Fruit fly (Drosophila melanogaster) whole organism, prepupa: ENCODE results near the gene CG4452.

Experiments
- CG11294 ChIP-seq: fragments of 200-800 bp; sonication (Bioruptor generic); IDR thresholded peaks from 2 replicates; pipeline ENCODE4 v1.3.6; 2022; ENCODE audit warnings: missing biosample characterization, missing genetic modification characterization
- CG15336 ChIP-seq: fragments of 200-800 bp; sonication (Bioruptor generic); IDR thresholded peaks from 2 replicates; pipeline ENCODE4 v1.3.6; 2022; ENCODE audit warnings: missing biosample characterization, missing genetic modification characterization
- CG3032 ChIP-seq: fragments of 200-800 bp; optimal IDR thresholded peaks from 2 replicates; lab custom pipeline; 2019; ENCODE audit warnings: missing biosample characterization, mild to moderate bottlenecking, missing genetic modification characterization, moderate library complexity
- CG32006 ChIP-seq: fragments of 200-800 bp; sonication (Bioruptor generic); optimal IDR thresholded peaks from 3 replicates; lab custom pipeline; 2017; ENCODE audit warnings: missing biosample characterization, mild to moderate bottlenecking, missing genetic modification characterization
- CG6163 ChIP-seq: fragments of 200-800 bp; sonication (Bioruptor generic); IDR thresholded peaks from 3 replicates; pipeline ENCODE4 v1.3.6; 2022; ENCODE audit warnings: missing biosample characterization, missing genetic modification characterization
- CG6276 ChIP-seq: fragments of 200-800 bp; sonication (Bioruptor generic); optimal IDR thresholded peaks from 2 replicates; lab custom pipeline; 2017; ENCODE audit warnings: missing biosample characterization, mild to moderate bottlenecking, missing genetic modification characterization
- CG6792 ChIP-seq: fragments of 200-800 bp; sonication (Bioruptor generic); optimal IDR thresholded peaks from 3 replicates; lab custom pipeline; 2016; ENCODE audit warnings: missing biosample characterization, missing genetic modification characterization
- CG6808 ChIP-seq: fragments of 200-800 bp; sonication (Bioruptor generic); optimal IDR thresholded peaks from 3 replicates; lab custom pipeline; 2017; ENCODE audit warnings: missing biosample characterization, missing genetic modification characterization, mild to moderate bottlenecking, moderate library complexity, missing genetic modification reagents
- CG6854 ChIP-seq: fragments of 200-800 bp; sonication (Bioruptor generic); optimal IDR thresholded peaks from 2 replicates; lab custom pipeline; 2017; ENCODE audit warnings: missing biosample characterization, mild to moderate bottlenecking, missing genetic modification characterization
- CG8119 ChIP-seq: fragments of 200-800 bp; sonication (Bioruptor generic); IDR thresholded peaks from 3 replicates; pipeline ENCODE4 v1.3.6; 2022; ENCODE audit warnings: missing biosample characterization, missing genetic modification characterization
- CG8319 ChIP-seq: fragments of 200-800 bp; sonication (Bioruptor generic); optimal IDR thresholded peaks from 3 replicates; lab custom pipeline; 2016; ENCODE audit warnings: missing biosample characterization, missing genetic modification characterization
- CG8632 ChIP-seq: fragments of 200-800 bp; sonication (Bioruptor generic); optimal IDR thresholded peaks from 3 replicates; lab custom pipeline; 2016; ENCODE audit warnings: missing biosample characterization, missing genetic modification characterization
- CG9139 ChIP-seq: fragments of 200-800 bp; sonication (Bioruptor generic); optimal IDR thresholded peaks from 3 replicates; lab custom pipeline; 2017; ENCODE audit warnings: missing biosample characterization, mild to moderate bottlenecking, missing genetic modification characterization
- Eip75B ChIP-seq: fragments of 200-800 bp; sonication (Bioruptor generic); optimal IDR thresholded peaks from 3 replicates; lab custom pipeline; 2016; ENCODE audit warnings: missing biosample characterization, missing genetic modification characterization
- Eip78C ChIP-seq: fragments of 200-800 bp; sonication (Bioruptor generic); peaks from one replicate; lab custom pipeline; 2016; ENCODE audit warnings: missing biosample characterization, missing genetic modification characterization
- Eip93F ChIP-seq: fragments of 200-800 bp; sonication (Bioruptor generic); optimal IDR thresholded peaks from 2 replicates; lab custom pipeline; 2016; ENCODE audit warnings: missing biosample characterization, mild to moderate bottlenecking, missing genetic modification characterization
- Gug ChIP-seq: fragments of 200-800 bp; sonication (Bioruptor generic); IDR thresholded peaks from 2 replicates; pipeline ENCODE4 v1.3.6; 2022; ENCODE audit warnings: missing biosample characterization, missing genetic modification characterization
- Hr38 ChIP-seq: sonication (Bioruptor generic); optimal IDR thresholded peaks from 2 replicates; lab custom pipeline; 2016; ENCODE audit warnings: missing biosample characterization, missing genetic modification characterization
- Hr39 ChIP-seq: fragments of 200-800 bp; sonication (Bioruptor generic); optimal IDR thresholded peaks from 2 replicates; lab custom pipeline; 2016; ENCODE audit warnings: missing biosample characterization, missing genetic modification characterization
- Hr4 ChIP-seq: fragments of 200-800 bp; sonication (Bioruptor generic); optimal IDR thresholded peaks from 3 replicates; lab custom pipeline; 2016; ENCODE audit warnings: missing biosample characterization, missing genetic modification characterization
- Lpt ChIP-seq: fragments of 200-800 bp; sonication (Bioruptor generic); optimal IDR thresholded peaks from 3 replicates; lab custom pipeline; 2016; ENCODE audit warnings: missing biosample characterization, missing genetic modification characterization
- Met ChIP-seq: fragments of 200-800 bp; sonication (Bioruptor generic); optimal IDR thresholded peaks from 3 replicates; lab custom pipeline; 2016; ENCODE audit warnings: missing biosample characterization, missing genetic modification characterization
- Smox ChIP-seq: fragments of 200-800 bp; sonication (Bioruptor generic); optimal IDR thresholded peaks from 3 replicates; lab custom pipeline; 2016; ENCODE audit warnings: missing biosample characterization, missing genetic modification characterization
- Sox14 ChIP-seq: fragments of 200-800 bp; sonication (Bioruptor generic); optimal IDR thresholded peaks from 3 replicates; lab custom pipeline; 2016; ENCODE audit warnings: missing biosample characterization, missing genetic modification characterization
- Sox15 ChIP-seq: fragments of 200-800 bp; sonication (Bioruptor generic); optimal IDR thresholded peaks from 3 replicates; lab custom pipeline; 2016; ENCODE audit warnings: missing biosample characterization, missing genetic modification characterization
- achi ChIP-seq: fragments of 200-800 bp; sonication (Bioruptor generic); optimal IDR thresholded peaks from 3 replicates; lab custom pipeline; 2016; ENCODE audit warnings: missing biosample characterization, missing genetic modification characterization
- acj6 ChIP-seq: fragments of 200-800 bp; sonication (Bioruptor generic); optimal IDR thresholded peaks from 3 replicates; lab custom pipeline; 2016; ENCODE audit warnings: missing biosample characterization, missing genetic modification characterization
- cyc ChIP-seq: fragments of 200-800 bp; sonication (Bioruptor generic); optimal IDR thresholded peaks from 3 replicates; lab custom pipeline; 2016; ENCODE audit warnings: missing biosample characterization, missing genetic modification characterization
- dac ChIP-seq: fragments of 200-800 bp; sonication (Bioruptor generic); optimal IDR thresholded peaks from 2 replicates; lab custom pipeline; 2017; ENCODE audit warnings: missing biosample characterization, mild to moderate bottlenecking, missing genetic modification characterization
- dsx ChIP-seq: fragments of 200-800 bp; optimal IDR thresholded peaks from 3 replicates; lab custom pipeline; 2019; ENCODE audit warnings: missing biosample characterization, mild to moderate bottlenecking, missing genetic modification characterization, moderate library complexity; ENCODE audit not compliant: poor library complexity, severe bottlenecking
- eg ChIP-seq: fragments of 200-800 bp; sonication (Bioruptor generic); IDR thresholded peaks from 3 replicates; pipeline ENCODE4 v1.3.6; 2022; ENCODE audit warnings: missing biosample characterization, missing genetic modification characterization
- esn ChIP-seq: fragments of 200-800 bp; sonication (Bioruptor generic); optimal IDR thresholded peaks from 2 replicates; lab custom pipeline; 2016; ENCODE audit warnings: missing biosample characterization, mild to moderate bottlenecking, missing genetic modification characterization, moderate library complexity
- fd59A ChIP-seq: fragments of 200-800 bp; sonication (Bioruptor generic); optimal IDR thresholded peaks from 2 replicates; lab custom pipeline; 2017; ENCODE audit warnings: missing biosample characterization, mild to moderate bottlenecking, missing genetic modification characterization, missing genetic modification reagents
- fd85E ChIP-seq: fragments of 200-800 bp; sonication (Bioruptor generic); optimal IDR thresholded peaks from 3 replicates; lab custom pipeline; 2016; ENCODE audit warnings: missing biosample characterization, missing genetic modification characterization
- fkh ChIP-seq: fragments of 200-800 bp; sonication (Bioruptor generic); optimal IDR thresholded peaks from 3 replicates; lab custom pipeline; 2017; ENCODE audit warnings: missing biosample characterization, mild to moderate bottlenecking, missing genetic modification characterization, moderate library complexity
- lz ChIP-seq: fragments of 200-800 bp; sonication (Bioruptor generic); optimal IDR thresholded peaks from 3 replicates; lab custom pipeline; 2016; ENCODE audit warnings: missing biosample characterization, missing genetic modification characterization
- net ChIP-seq: fragments of 200-800 bp; sonication (Bioruptor generic); optimal IDR thresholded peaks from 3 replicates; lab custom pipeline; 2016; ENCODE audit warnings: missing biosample characterization, missing genetic modification characterization
- pdm3 ChIP-seq: fragments of 200-800 bp; sonication (Bioruptor generic); optimal IDR thresholded peaks from 3 replicates; lab custom pipeline; 2016; ENCODE audit warnings: missing biosample characterization, missing genetic modification characterization
- salr ChIP-seq, 2 experiments: fragments of 200-800 bp; sonication (Bioruptor generic); optimal IDR thresholded peaks; 3 replicates each; lab custom pipeline; 2016 to 2018; ENCODE audit warnings: missing biosample characterization in 2 of 2, missing genetic modification characterization in 2 of 2, mild to moderate bottlenecking in 1 of 2
- ss ChIP-seq, 2 experiments: fragments of 200-800 bp; sonication (Bioruptor generic); optimal IDR thresholded peaks; 2 replicates in 1 of 2; 3 replicates in 1 of 2; lab custom pipeline; 2017 to 2018; ENCODE audit warnings: mild to moderate bottlenecking in 2 of 2, missing biosample characterization in 2 of 2, missing genetic modification characterization in 2 of 2, moderate library complexity in 1 of 2
- svp ChIP-seq: fragments of 200-800 bp; sonication (Bioruptor generic); peaks from one replicate; lab custom pipeline; 2016; ENCODE audit warnings: missing biosample characterization, missing genetic modification characterization
- topi ChIP-seq: fragments of 200-800 bp; sonication (Bioruptor generic); optimal IDR thresholded peaks from 3 replicates; lab custom pipeline; 2016; ENCODE audit warnings: missing biosample characterization, missing genetic modification characterization
- vri ChIP-seq: fragments of 200-800 bp; sonication (Bioruptor generic); optimal IDR thresholded peaks from 3 replicates; lab custom pipeline; 2016; ENCODE audit warnings: missing biosample characterization, mild to moderate bottlenecking, missing genetic modification characterization

The CG4452 gene

DNA sequence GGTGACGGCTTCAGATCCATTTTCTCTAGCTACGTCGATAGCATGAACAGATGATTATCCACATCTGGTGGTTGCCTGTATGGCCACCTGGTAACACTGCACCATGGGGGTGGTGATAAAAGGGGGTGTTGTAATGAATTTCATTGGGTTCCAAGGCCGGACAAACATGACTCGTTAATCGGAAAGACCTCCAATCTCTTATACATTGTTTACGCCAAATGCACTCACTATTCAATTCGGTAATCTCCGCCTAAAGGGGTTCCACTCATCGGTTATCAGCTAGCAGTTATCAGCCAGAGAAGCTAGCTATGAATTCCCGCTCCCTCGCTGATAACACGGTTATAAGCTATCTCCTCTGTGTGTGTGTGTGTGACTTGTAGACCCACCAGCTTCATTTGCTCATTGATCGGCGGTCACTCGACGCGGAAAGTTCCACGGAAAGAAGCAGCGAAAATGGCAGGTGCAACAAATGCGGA is 6.9 kb upstream of the CG4452 start, which contains the start of gene Pdxk (continued):
- TF ChIP-seq Sox15 (GFP tag; lab: Kevin White, UChicago) (no peak), Sox14 (GFP tag; lab: Kevin White, UChicago) (peak; percentile 12), Smox (GFP tag; lab: Kevin White, UChicago) (no peak), CG6163 (GFP tag; lab: Robert Waterston, UW) (no peak; the same call in 2 of the 3 replicates), CG32006 (GFP tag; lab: Kevin White, UChicago) (no peak), svp (GFP tag; lab: Kevin White, UChicago) (peak; percentile 89), eg (GFP tag; lab: Robert Waterston, UW) (no peak), CG8632 (no peak)

DNA sequence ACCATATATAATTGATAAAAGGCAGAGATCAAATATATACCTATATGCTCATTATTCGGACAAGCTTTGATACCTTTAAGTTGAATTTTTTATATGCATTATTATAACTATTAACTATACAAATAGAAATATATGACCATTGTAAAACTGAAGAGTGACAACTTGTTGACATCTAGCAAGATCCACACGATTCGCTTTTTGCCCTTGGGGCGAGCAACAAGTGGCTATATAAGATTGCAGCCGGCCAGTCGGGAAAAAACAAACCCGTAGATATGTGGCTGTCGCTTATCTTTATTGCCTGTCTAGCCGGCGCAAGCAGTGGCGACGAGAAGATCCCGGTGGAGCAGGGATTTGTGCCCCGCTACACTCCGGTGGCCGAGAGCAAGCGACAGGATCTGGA is 5.3 kb upstream of the CG4452 start, which contains the start of gene CG34456:
TSS of gene CG34456 (plus strand) at position 215 of the 400 bp plus-strand sequence.
- TF ChIP-seq CG6163 (GFP tag; lab: Robert Waterston, UW) (0 out of 3 replicates have a peak, but pooled peaks have one; percentile 39), vri (GFP tag; lab: Kevin White, UChicago) (no peak), Gug (no peak), CG6808 (GFP tag; lab: Kevin White, UChicago) (peak; percentile 19), svp (GFP tag; lab: Kevin White, UChicago) (peak; percentile 81), Hr4 (GFP tag; lab: Kevin White, UChicago) (no peak), Sox15 (GFP tag; lab: Kevin White, UChicago) (no peak), Hr38 (GFP tag; lab: Kevin White, UChicago) (no peak), Eip78C (GFP tag; lab: Kevin White, UChicago) (peak; percentile 59), ss (GFP tag; optimal IDR thresholded peaks at IDR 0.05; lab: Kevin White, UChicago) (no peak), lz (GFP tag; lab: Kevin White, UChicago) (no peak), fkh (GFP tag; lab: Kevin White, UChicago) (peak; percentile 25)

- TF ChIP-seq Eip93F (peak; percentile 15), CG6792 (GFP tag; lab: Kevin White, UChicago) (no peak), CG8319 (no peak), achi (GFP tag; lab: Kevin White, UChicago) (peak; percentile 58), Sox15 (GFP tag; lab: Kevin White, UChicago) (no peak)
Measured at dm6 chr3L:9364131-9364530, 3.0 kb upstream of the CG4452 start, which contains the start of gene mRRF1. mRRF1 (plus strand) TSS chr3L:9364350.

- TF ChIP-seq Eip75B (GFP tag; lab: Kevin White, UChicago) (no peak), dac (peak; percentile 26), CG6808 (GFP tag; lab: Kevin White, UChicago) (peak; percentile 77), vri (GFP tag; lab: Kevin White, UChicago) (no peak), CG15336 (peak; percentile 72), fkh (GFP tag; lab: Kevin White, UChicago) (no peak), Lpt (no peak), eg (GFP tag; lab: Robert Waterston, UW) (peak; percentile 81), pdm3 (GFP tag; lab: Kevin White, UChicago) (no peak), acj6 (GFP tag; lab: Kevin White, UChicago) (no peak), fd59A (GFP tag; lab: Kevin White, UChicago) (no peak), CG8119 (peak; percentile 72; the same call in 2 of the 3 replicates), topi (GFP tag; lab: Kevin White, UChicago) (no peak), CG6163 (GFP tag; lab: Robert Waterston, UW) (peak; percentile 59; the same call in 1 of the 3 replicates), fd85E (no peak), lz (GFP tag; lab: Kevin White, UChicago) (no peak), CG32006 (GFP tag; lab: Kevin White, UChicago) (no peak), CG11294 (no peak), ss (GFP tag; optimal IDR thresholded peaks at IDR 0.05; lab: Kevin White, UChicago) (peak; percentile 78 to 81), cyc (GFP tag; lab: Kevin White, UChicago) (no peak), Sox15 (GFP tag; lab: Kevin White, UChicago) (no peak), CG6854 (GFP tag; lab: Kevin White, UChicago) (peak; percentile 54), dsx (GFP tag; lab: Kevin White, UChicago) (peak; percentile 41), Sox14 (GFP tag; lab: Kevin White, UChicago) (peak; percentile 30), Eip93F (no peak), Hr39 (GFP tag; lab: Kevin White, UChicago) (no peak), net (GFP tag; lab: Kevin White, UChicago) (no peak), esn (no peak), CG3032 (tag; lab: Kevin White, UChicago) (peak; percentile 8), Eip78C (GFP tag; lab: Kevin White, UChicago) (peak; percentile 27), CG9139 (GFP tag; lab: Kevin White, UChicago) (peak; percentile 84), Met (GFP tag; lab: Kevin White, UChicago) (no peak), CG6276 (GFP tag; lab: Kevin White, UChicago) (peak; percentile 88), salr (GFP tag; optimal IDR thresholded peaks at IDR 0.05; lab: Kevin White, UChicago) (no peak)
Measured at dm6 chr3L:9367431-9367867, 272 bp downstream of the CG4452 start.
